Worm (Caenorhabditis elegans): ENCODE data around the gene mpz-1.

mpz-1 gene

ce11 chrII:10737059-10737458, 40.9 kb downstream of the mpz-1 start, which contains the start of gene C52A11.3:
Gene C52A11.3, plus strand, starts transcription at chrII:10737359.
- TF ChIP-seq ref-1 (GFP tag; conservative IDR thresholded peaks at IDR 0.05) (no peak), T22C8.4 (GFP tag; IDR thresholded peaks at IDR 0.05) (no peak), klf-2 (GFP tag; conservative IDR thresholded peaks at IDR 0.05) (no peak), flt-1 (GFP tag; IDR thresholded peaks at IDR 0.05) (no peak), cog-1 (tag; optimal IDR thresholded peaks at IDR 0.05) (no peak), med-1 (GFP tag; optimal IDR thresholded peaks at IDR 0.05; ENCODE audit: insufficient read depth) (no peak), tab-1 (GFP tag; IDR thresholded peaks at IDR 0.05) (no peak), ztf-29 (GFP tag; IDR thresholded peaks at IDR 0.05) (no peak), ztf-23 (GFP tag; IDR thresholded peaks at IDR 0.05) (no peak)

DNA sequence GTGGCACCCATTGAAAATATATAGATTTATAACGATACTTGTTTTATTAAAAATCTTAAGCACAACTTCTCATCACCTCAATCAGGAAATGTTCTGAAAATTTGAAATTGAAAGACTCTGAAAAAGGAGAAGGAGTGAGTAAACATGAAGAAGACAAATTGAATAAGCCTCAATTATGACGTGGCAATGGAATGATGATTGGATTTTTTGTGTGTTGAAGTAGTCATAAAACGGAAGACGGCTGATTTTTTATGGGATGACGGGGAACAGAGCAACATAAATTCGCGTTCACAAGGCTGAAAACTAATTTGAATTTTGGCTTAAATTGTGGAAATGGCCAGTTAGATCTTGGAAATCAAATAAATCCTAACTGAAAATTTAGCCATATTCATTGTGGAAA, 46.4 kb downstream of the mpz-1 start, which contains the start of gene glb-12:
Gene glb-12, minus strand, starts transcription at position 101 of the 400 bp plus-strand sequence.
- no peak for TF ChIP-seq flt-1 (GFP tag; IDR thresholded peaks at IDR 0.05)
- no peak for TF ChIP-seq ref-1 (GFP tag; conservative IDR thresholded peaks at IDR 0.05)
- TF ChIP-seq T22C8.4 (GFP tag; IDR thresholded peaks at IDR 0.05) = no peak
- TF ChIP-seq cog-1 (tag; optimal IDR thresholded peaks at IDR 0.05) = no peak
- no peak for TF ChIP-seq ztf-29 (GFP tag; IDR thresholded peaks at IDR 0.05)
- TF ChIP-seq tab-1 (GFP tag; IDR thresholded peaks at IDR 0.05) = no peak
- no peak for TF ChIP-seq med-1 (GFP tag; optimal IDR thresholded peaks at IDR 0.05; ENCODE audit: insufficient read depth)
- TF ChIP-seq ztf-23 (GFP tag; IDR thresholded peaks at IDR 0.05) = no peak
- TF ChIP-seq klf-2 (GFP tag; conservative IDR thresholded peaks at IDR 0.05) = no peak

- TF ChIP-seq klf-2 (GFP tag; conservative IDR thresholded peaks at IDR 0.05) (no peak), med-1 (GFP tag; optimal IDR thresholded peaks at IDR 0.05; ENCODE audit: insufficient read depth) (no peak), ztf-29 (GFP tag; IDR thresholded peaks at IDR 0.05) (no peak), cog-1 (tag; optimal IDR thresholded peaks at IDR 0.05) (no peak), ref-1 (GFP tag; conservative IDR thresholded peaks at IDR 0.05) (no peak), ztf-23 (GFP tag; IDR thresholded peaks at IDR 0.05) (no peak), flt-1 (GFP tag; IDR thresholded peaks at IDR 0.05) (no peak)
Observed at ce11 chrII:10730702-10731101, 47.2 kb downstream of the mpz-1 start.

ce11 chrII:10723069-10723468, 54.9 kb downstream of the mpz-1 start, which contains the start of gene C09G5.14:
Gene C09G5.14, minus strand, starts transcription at chrII:10723169.
- TF ChIP-seq flt-1 (GFP tag; IDR thresholded peaks at IDR 0.05) (no peak), ref-1 (GFP tag; conservative IDR thresholded peaks at IDR 0.05) (no peak), med-1 (GFP tag; optimal IDR thresholded peaks at IDR 0.05; ENCODE audit: insufficient read depth) (no peak), T22C8.4 (GFP tag; IDR thresholded peaks at IDR 0.05) (no peak), ztf-23 (GFP tag; IDR thresholded peaks at IDR 0.05) (no peak), cog-1 (tag; optimal IDR thresholded peaks at IDR 0.05) (no peak), ztf-29 (GFP tag; IDR thresholded peaks at IDR 0.05) (no peak), klf-2 (GFP tag; conservative IDR thresholded peaks at IDR 0.05) (no peak), tab-1 (GFP tag; IDR thresholded peaks at IDR 0.05) (no peak)

DNA sequence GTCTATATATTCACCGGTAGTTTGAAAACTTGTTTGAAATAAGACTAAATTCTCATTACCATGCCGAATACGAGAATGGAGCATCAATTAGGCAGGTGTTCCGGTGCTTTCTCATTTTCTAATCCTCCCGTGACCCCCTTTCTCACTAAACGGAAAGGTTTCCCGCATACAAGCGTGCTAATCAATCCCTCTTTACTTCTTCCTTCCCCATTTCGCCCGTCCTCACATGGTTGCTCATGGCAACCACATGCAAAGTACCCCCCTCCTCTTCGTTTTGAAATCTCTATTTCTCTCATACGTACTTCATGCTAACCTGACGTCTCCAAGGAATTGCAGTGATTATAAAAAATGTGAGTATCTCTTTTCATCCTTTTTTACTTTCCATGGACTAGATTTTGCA, 58.0 kb downstream of the mpz-1 start, which contains the start of gene mks-5:
Gene mks-5, plus strand, starts transcription at position 301 of the 400 bp plus-strand sequence.
- TF ChIP-seq med-1 (GFP tag; optimal IDR thresholded peaks at IDR 0.05; ENCODE audit: insufficient read depth) = no peak
- TF ChIP-seq cog-1 (tag; optimal IDR thresholded peaks at IDR 0.05) = no peak
- TF ChIP-seq ref-1 (GFP tag; conservative IDR thresholded peaks at IDR 0.05) = no peak
- TF ChIP-seq ztf-23 (GFP tag; IDR thresholded peaks at IDR 0.05) = no peak
- TF ChIP-seq tab-1 (GFP tag; IDR thresholded peaks at IDR 0.05) = no peak
- no peak for TF ChIP-seq flt-1 (GFP tag; IDR thresholded peaks at IDR 0.05)
- TF ChIP-seq klf-2 (GFP tag; conservative IDR thresholded peaks at IDR 0.05) = no peak
- TF ChIP-seq ztf-29 (GFP tag; IDR thresholded peaks at IDR 0.05) = no peak
- TF ChIP-seq T22C8.4 (GFP tag; IDR thresholded peaks at IDR 0.05) = no peak

- TF ChIP-seq klf-2 (GFP tag; conservative IDR thresholded peaks at IDR 0.05) = no peak
- TF ChIP-seq tab-1 (GFP tag; IDR thresholded peaks at IDR 0.05) = no peak
- TF ChIP-seq med-1 (GFP tag; optimal IDR thresholded peaks at IDR 0.05; ENCODE audit: insufficient read depth) = no peak
- no peak for TF ChIP-seq ref-1 (GFP tag; conservative IDR thresholded peaks at IDR 0.05)
- no peak for TF ChIP-seq cog-1 (tag; optimal IDR thresholded peaks at IDR 0.05)
- no peak for TF ChIP-seq T22C8.4 (GFP tag; IDR thresholded peaks at IDR 0.05)
- no peak for TF ChIP-seq ztf-23 (GFP tag; IDR thresholded peaks at IDR 0.05)
- TF ChIP-seq flt-1 (GFP tag; IDR thresholded peaks at IDR 0.05) = no peak
- TF ChIP-seq ztf-29 (GFP tag; IDR thresholded peaks at IDR 0.05) = no peak
Observed at ce11 chrII:10717124-10717523, 60.8 kb downstream of the mpz-1 start, which contains the start of gene C09G5.13. Gene C09G5.13, plus strand, starts transcription at chrII:10717424.

- TF ChIP-seq med-1 (GFP tag; optimal IDR thresholded peaks at IDR 0.05; ENCODE audit: insufficient read depth) (no peak), klf-2 (GFP tag; conservative IDR thresholded peaks at IDR 0.05) (no peak), T22C8.4 (GFP tag; IDR thresholded peaks at IDR 0.05) (no peak), tab-1 (GFP tag; IDR thresholded peaks at IDR 0.05) (no peak), cog-1 (tag; optimal IDR thresholded peaks at IDR 0.05) (no peak), ztf-29 (GFP tag; IDR thresholded peaks at IDR 0.05) (no peak), ztf-23 (GFP tag; IDR thresholded peaks at IDR 0.05) (no peak), ref-1 (GFP tag; conservative IDR thresholded peaks at IDR 0.05) (no peak), flt-1 (GFP tag; IDR thresholded peaks at IDR 0.05) (no peak)
Observed at ce11 chrII:10714262-10714933, 63.5 kb downstream of the mpz-1 start, which contains the start of the genes dph-2 and C09G5.7. Gene dph-2, minus strand, starts transcription at chrII:10714297. Gene C09G5.7, plus strand, starts transcription at chrII:10714883.

ce11 chrII:10708660-10709059, 69.3 kb downstream of the mpz-1 start, which contains the start of gene bli-1:
Gene bli-1, plus strand, starts transcription at chrII:10708960.
- TF ChIP-seq T22C8.4 (GFP tag; IDR thresholded peaks at IDR 0.05) (no peak), ztf-29 (GFP tag; IDR thresholded peaks at IDR 0.05) (no peak), tab-1 (GFP tag; IDR thresholded peaks at IDR 0.05) (no peak), cog-1 (tag; optimal IDR thresholded peaks at IDR 0.05) (no peak), ref-1 (GFP tag; conservative IDR thresholded peaks at IDR 0.05) (no peak)

ce11 chrII:10707439-10708096, 70.4 kb downstream of the mpz-1 start:
- TF ChIP-seq ztf-29 (GFP tag; IDR thresholded peaks at IDR 0.05) = no peak
- TF ChIP-seq ztf-23 (GFP tag; IDR thresholded peaks at IDR 0.05) = no peak
- TF ChIP-seq T22C8.4 (GFP tag; IDR thresholded peaks at IDR 0.05) = no peak
- no peak for TF ChIP-seq flt-1 (GFP tag; IDR thresholded peaks at IDR 0.05)
- no peak for TF ChIP-seq klf-2 (GFP tag; conservative IDR thresholded peaks at IDR 0.05)
- TF ChIP-seq cog-1 (tag; optimal IDR thresholded peaks at IDR 0.05) = no peak
- TF ChIP-seq ref-1 (GFP tag; conservative IDR thresholded peaks at IDR 0.05) = no peak
- TF ChIP-seq med-1 (GFP tag; optimal IDR thresholded peaks at IDR 0.05; ENCODE audit: insufficient read depth) = no peak
- no peak for TF ChIP-seq tab-1 (GFP tag; IDR thresholded peaks at IDR 0.05)

All from whole organism, midembryonic.